Worm (Caenorhabditis elegans) whole organism, L1 larva: ENCODE results near the gene F13H10.3.

Experiments
- C04F5.9 ChIP-seq: sonication (generic microtip); optimal IDR thresholded peaks from 2 replicates; lab custom pipeline; 2016; ENCODE audit warnings: missing genetic modification characterization, missing compliant biosample characterization
- C16A3.4 ChIP-seq: fragments of 150-350 bp; optimal IDR thresholded peaks from 2 replicates; lab custom pipeline; 2014; ENCODE audit warnings: missing biosample characterization, missing genetic modification characterization
- C34B4.2 ChIP-seq: sonication (generic microtip); optimal IDR thresholded peaks from 2 replicates; lab custom pipeline; 2017; ENCODE audit warnings: mild to moderate bottlenecking, missing genetic modification characterization, missing compliant biosample characterization
- Y116A8C.19 ChIP-seq: sonication (generic microtip); optimal IDR thresholded peaks from 2 replicates; lab custom pipeline; 2016; ENCODE audit warnings: missing compliant biosample characterization, missing genetic modification characterization, borderline replicate concordance
- aha-1 ChIP-seq: fragments of 150-350 bp; optimal IDR thresholded peaks from 2 replicates; lab custom pipeline; 2014; ENCODE audit warnings: missing biosample characterization, missing genetic modification characterization
- aly-2 ChIP-seq: fragments of 150-350 bp; optimal IDR thresholded peaks from 2 replicates; lab custom pipeline; 2014; ENCODE audit warnings: missing biosample characterization, missing genetic modification characterization
- ama-1 ChIP-seq: fragments of 150-350 bp; optimal IDR thresholded peaks from 2 replicates; lab custom pipeline; 2014
- ceh-63 ChIP-seq: fragments of 200-800 bp; sonication (Bioruptor generic); optimal IDR thresholded peaks from 2 replicates; lab custom pipeline; 2018; ENCODE audit warnings: mild to moderate bottlenecking, missing genetic modification characterization, missing compliant biosample characterization
- ceh-8 ChIP-seq: fragments of 200-800 bp; sonication (Bioruptor generic); optimal IDR thresholded peaks from 2 replicates; lab custom pipeline; 2018; ENCODE audit warnings: mild to moderate bottlenecking, missing genetic modification characterization, moderate library complexity, missing compliant biosample characterization
- ceh-82 ChIP-seq, 3 experiments: fragments of 150-350 bp in 1 of 3; sonication (generic microtip) in 2 of 3; optimal IDR thresholded peaks; 2 replicates each; lab custom pipeline; 2014 to 2017; ENCODE audit warnings: missing biosample characterization in 3 of 3, missing genetic modification characterization in 3 of 3
- ceh-88 ChIP-seq: fragments of 200-800 bp; sonication (Bioruptor generic); IDR thresholded peaks from 2 replicates; pipeline ENCODE4 v1.3.6; 2022; ENCODE audit warnings: missing genetic modification characterization, missing compliant biosample characterization
- ceh-90 ChIP-seq: sonication (generic microtip); optimal IDR thresholded peaks from 2 replicates; lab custom pipeline; 2016; ENCODE audit warnings: missing genetic modification characterization, missing compliant biosample characterization
- dpl-1 ChIP-seq, 3 experiments: fragments of 150-350 bp in 2 of 3; sonication (generic microtip) in 1 of 3; optimal IDR thresholded peaks; 2 replicates each; lab custom pipeline; 2014 to 2017; ENCODE audit warnings: missing biosample characterization in 3 of 3, missing genetic modification characterization in 3 of 3, missing genetic modification reagents in 3 of 3
- dsc-1 ChIP-seq: sonication (generic microtip); optimal IDR thresholded peaks from 2 replicates; lab custom pipeline; 2016; ENCODE audit warnings: mild to moderate bottlenecking, missing genetic modification characterization, missing compliant biosample characterization
- efl-1 ChIP-seq, 4 experiments: fragments of 150-350 bp; optimal IDR thresholded peaks in 3 of 4; peaks in 1 of 4; 1 replicate in 1 of 4; 2 replicates in 3 of 4; lab custom pipeline; 2014; ENCODE audit warnings: missing biosample characterization in 2 of 4, missing genetic modification characterization in 2 of 4, missing genetic modification reagents in 2 of 4
- efl-3 ChIP-seq: fragments of 200-800 bp; sonication (Bioruptor generic); optimal IDR thresholded peaks from 2 replicates; lab custom pipeline; 2018; ENCODE audit warnings: mild to moderate bottlenecking, missing genetic modification characterization, missing compliant biosample characterization
- egl-27 ChIP-seq, 2 experiments: fragments of 150-350 bp in 1 of 2; sonication (generic microtip); optimal IDR thresholded peaks; 3 replicates each; lab custom pipeline; 2017 to 2018; ENCODE audit warnings: missing biosample characterization in 2 of 2, missing genetic modification characterization in 2 of 2, missing genetic modification reagents in 2 of 2
- elt-2 ChIP-seq: sonication (generic microtip); optimal IDR thresholded peaks from 2 replicates; lab custom pipeline; 2016; ENCODE audit warnings: missing genetic modification characterization, mild to moderate bottlenecking, inconsistent platforms, missing compliant biosample characterization, missing genetic modification reagents
- elt-3 ChIP-seq, 6 experiments: fragments of 150-350 bp in 1 of 6; sonication (generic microtip); optimal IDR thresholded peaks; 2 replicates each; lab custom pipeline; 2017 to 2018; ENCODE audit warnings: missing biosample characterization in 6 of 6, missing genetic modification characterization in 6 of 6, inconsistent platforms in 1 of 6
- fkh-10 ChIP-seq: sonication (generic microtip); optimal IDR thresholded peaks from 2 replicates; lab custom pipeline; 2017; ENCODE audit warnings: missing biosample characterization, missing genetic modification reagents, missing genetic modification characterization
- fkh-4 ChIP-seq: sonication (generic microtip); optimal IDR thresholded peaks from 2 replicates; lab custom pipeline; 2016; ENCODE audit warnings: missing compliant biosample characterization, missing genetic modification characterization, borderline replicate concordance
- fkh-8 ChIP-seq: sonication (generic microtip); optimal IDR thresholded peaks from 2 replicates; lab custom pipeline; 2016; ENCODE audit warnings: mild to moderate bottlenecking, missing genetic modification characterization, missing compliant biosample characterization
- fos-1 ChIP-seq: fragments of 150-350 bp; optimal IDR thresholded peaks from 2 replicates; lab custom pipeline; 2014; ENCODE audit warnings: missing biosample characterization, missing genetic modification characterization
- hlh-17 ChIP-seq: fragments of 200-800 bp; sonication (Bioruptor generic); optimal IDR thresholded peaks from 2 replicates; lab custom pipeline; 2018; ENCODE audit warnings: missing genetic modification characterization, mild to moderate bottlenecking, missing compliant biosample characterization, moderate library complexity, borderline replicate concordance
- hpl-2 ChIP-seq: fragments of 150-350 bp; optimal IDR thresholded peaks from 2 replicates; lab custom pipeline; 2014; ENCODE audit warnings: missing biosample characterization, missing genetic modification reagents, missing genetic modification characterization
- lin-14 ChIP-seq: fragments of 200-800 bp; sonication (Bioruptor generic); optimal IDR thresholded peaks from 2 replicates; lab custom pipeline; 2018; ENCODE audit warnings: mild to moderate bottlenecking, missing genetic modification characterization, moderate library complexity, missing compliant biosample characterization
- lsy-2 ChIP-seq, 2 experiments: fragments of 150-350 bp; optimal IDR thresholded peaks; 2 replicates each; lab custom pipeline; 2014; ENCODE audit warnings: missing biosample characterization in 2 of 2, missing genetic modification characterization in 2 of 2
- mdl-1 ChIP-seq, 2 experiments: fragments of 150-350 bp; optimal IDR thresholded peaks; 2 replicates each; lab custom pipeline; 2014 to 2017; ENCODE audit warnings: missing biosample characterization in 2 of 2, missing genetic modification characterization in 2 of 2, inconsistent platforms in 1 of 2
- nhr-11 ChIP-seq: fragments of 150-350 bp; optimal IDR thresholded peaks from 2 replicates; lab custom pipeline; 2014; ENCODE audit warnings: missing biosample characterization, missing genetic modification characterization
- nhr-19 ChIP-seq: fragments of 200-800 bp; sonication (Bioruptor generic); conservative IDR thresholded peaks from 2 replicates; pipeline ENCODE4 v1.3.6; 2022; ENCODE audit warnings: missing genetic modification characterization, missing compliant biosample characterization
- nhr-20 ChIP-seq: sonication (generic microtip); optimal IDR thresholded peaks from 2 replicates; lab custom pipeline; 2016; ENCODE audit warnings: mild to moderate bottlenecking, missing genetic modification characterization, missing compliant biosample characterization
- nhr-28 ChIP-seq: fragments of 150-350 bp; optimal IDR thresholded peaks from 2 replicates; lab custom pipeline; 2014; ENCODE audit warnings: missing biosample characterization, missing genetic modification characterization
- nhr-47 ChIP-seq: sonication (generic microtip); optimal IDR thresholded peaks from 2 replicates; lab custom pipeline; 2016; ENCODE audit warnings: mild to moderate bottlenecking, missing genetic modification characterization, moderate library complexity, missing compliant biosample characterization
- nhr-84 ChIP-seq: sonication (generic microtip); optimal IDR thresholded peaks from 2 replicates; lab custom pipeline; 2017; ENCODE audit warnings: missing biosample characterization, missing genetic modification characterization
- nhr-90 ChIP-seq: sonication (generic microtip); optimal IDR thresholded peaks from 2 replicates; lab custom pipeline; 2016; ENCODE audit warnings: mild to moderate bottlenecking, missing genetic modification characterization, missing compliant biosample characterization; ENCODE audit not compliant: poor library complexity
- rnt-1 ChIP-seq: sonication (generic microtip); optimal IDR thresholded peaks from 2 replicates; lab custom pipeline; 2016; ENCODE audit warnings: mild to moderate bottlenecking, missing genetic modification characterization, moderate library complexity, missing compliant biosample characterization
- sptf-1 ChIP-seq: fragments of 150-350 bp; optimal IDR thresholded peaks from 2 replicates; lab custom pipeline; 2014; ENCODE audit warnings: missing biosample characterization, missing genetic modification characterization
- sup-37 ChIP-seq: fragments of 200-800 bp; sonication (Bioruptor generic); optimal IDR thresholded peaks from 2 replicates; lab custom pipeline; 2018; ENCODE audit warnings: mild to moderate bottlenecking, missing genetic modification characterization, missing compliant biosample characterization
- swsn-7 ChIP-seq: sonication (generic microtip); optimal IDR thresholded peaks from 2 replicates; lab custom pipeline; 2016; ENCODE audit warnings: missing genetic modification characterization, missing compliant biosample characterization
- tlp-1 ChIP-seq: fragments of 150-350 bp; optimal IDR thresholded peaks from 2 replicates; lab custom pipeline; 2014; ENCODE audit warnings: missing biosample characterization, missing genetic modification characterization
- unc-30 ChIP-seq: sonication (generic microtip); optimal IDR thresholded peaks from 2 replicates; lab custom pipeline; 2017; ENCODE audit warnings: missing biosample characterization, missing genetic modification characterization
- unc-62 ChIP-seq: fragments of 150-350 bp; optimal IDR thresholded peaks from 2 replicates; lab custom pipeline; 2014; ENCODE audit warnings: missing biosample characterization, missing genetic modification reagents, missing genetic modification characterization
- vab-15 ChIP-seq: sonication (generic microtip); optimal IDR thresholded peaks from 2 replicates; lab custom pipeline; 2017; ENCODE audit warnings: missing genotype, mild to moderate bottlenecking, missing genetic modification characterization, missing compliant biosample characterization
- xbp-1 ChIP-seq: sonication (generic microtip); optimal IDR thresholded peaks from 2 replicates; lab custom pipeline; 2016; ENCODE audit warnings: missing genetic modification characterization, missing compliant biosample characterization
- zip-4 ChIP-seq: fragments of 200-800 bp; sonication (Bioruptor generic); optimal IDR thresholded peaks from 2 replicates; lab custom pipeline; 2018; ENCODE audit warnings: mild to moderate bottlenecking, missing genetic modification characterization, moderate library complexity, missing compliant biosample characterization

F13H10.3 gene

ce11 chrIV:11006383-11006782 lies 9.4 kb downstream of the F13H10.3 start (continued):
- TF ChIP-seq sptf-1 (tag; lab: Kevin White, UChicago): no peak
- no peak for TF ChIP-seq nhr-28 (tag; lab: Kevin White, UChicago)
- TF ChIP-seq C04F5.9: no peak
- no peak for TF ChIP-seq mdl-1 (tag; optimal IDR thresholded peaks at IDR 0.05; lab: Kevin White, UChicago)
- TF ChIP-seq egl-27 (tag; optimal IDR thresholded peaks at IDR 0.05; lab: Kevin White, UChicago): no peak
- TF ChIP-seq C34B4.2 (tag; lab: Kevin White, UChicago): no peak
- TF ChIP-seq lsy-2 (tag; optimal IDR thresholded peaks at IDR 0.05; lab: Kevin White, UChicago): peak in 1 of 2 experiments; percentile 9
- no peak for TF ChIP-seq elt-3 (tag; optimal IDR thresholded peaks at IDR 0.05; lab: Kevin White, UChicago)
- TF ChIP-seq nhr-11 (tag; lab: Kevin White, UChicago): no peak
- no peak for TF ChIP-seq dpl-1 (GFP tag; optimal IDR thresholded peaks at IDR 0.05; lab: Kevin White, UChicago)
- no peak for TF ChIP-seq Y116A8C.19 (tag; lab: Kevin White, UChicago)
- no peak for TF ChIP-seq nhr-20 (tag; lab: Kevin White, UChicago)
- peak; percentile 76 for TF ChIP-seq fkh-8 (tag; lab: Kevin White, UChicago)
- no peak for TF ChIP-seq ceh-90
- TF ChIP-seq fos-1: no peak
- TF ChIP-seq vab-15 (tag; lab: Kevin White, UChicago): no peak
- no peak for TF ChIP-seq tlp-1 (tag; lab: Kevin White, UChicago)
- TF ChIP-seq ceh-63 (GFP tag; lab: Kevin White, UChicago): no peak
- TF ChIP-seq fkh-10 (GFP tag; lab: Kevin White, UChicago): no peak
- no peak for TF ChIP-seq aly-2 (tag; lab: Kevin White, UChicago)
- no peak for TF ChIP-seq aha-1 (tag; lab: Kevin White, UChicago)
- TF ChIP-seq efl-3 (GFP tag; lab: Kevin White, UChicago): no peak
- no peak for TF ChIP-seq ama-1 (lab: Kevin White, UChicago)
- TF ChIP-seq lin-14: peak; percentile 44
- no peak for TF ChIP-seq unc-62 (GFP tag; lab: Kevin White, UChicago)
- peak; percentile 60 for TF ChIP-seq zip-4 (GFP tag; lab: Kevin White, UChicago)
- TF ChIP-seq ceh-82 (tag; optimal IDR thresholded peaks at IDR 0.05; lab: Kevin White, UChicago): no peak

DNA sequence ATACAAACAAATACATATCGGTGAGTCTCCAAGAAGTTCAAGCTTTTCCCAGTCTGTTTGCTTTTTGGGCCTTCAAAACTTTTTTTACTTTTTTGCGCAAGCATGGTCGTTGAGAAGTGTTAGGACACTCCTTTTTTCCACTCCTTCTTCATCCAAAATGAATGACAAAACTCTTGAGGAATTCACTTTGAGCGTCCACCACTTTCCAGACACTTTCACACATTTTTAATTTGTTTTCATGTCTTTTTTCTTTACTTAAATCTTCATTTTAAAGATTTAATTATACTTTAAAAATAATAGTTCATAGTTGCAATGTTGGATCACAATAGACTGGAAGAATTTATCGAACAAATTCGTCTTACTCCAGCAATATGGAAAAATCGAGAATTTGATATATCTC lies 11.5 kb downstream of the F13H10.3 start, which contains the start of gene F13H10.1:
Gene F13H10.1 (plus strand): TSS at position 301 of the 400 bp plus-strand sequence.
- TF ChIP-seq nhr-19 (GFP tag; lab: Robert Waterston, UW): no peak
- TF ChIP-seq efl-1 (optimal IDR thresholded peaks at IDR 0.05; lab: Kevin White, UChicago): no peak
- peak in 1 of 2 experiments; percentile 89 for TF ChIP-seq efl-1 (GFP tag; optimal IDR thresholded peaks at IDR 0.05 in 1 of 2; lab: Kevin White, UChicago)
- TF ChIP-seq nhr-90 (tag; lab: Kevin White, UChicago): no peak

DNA sequence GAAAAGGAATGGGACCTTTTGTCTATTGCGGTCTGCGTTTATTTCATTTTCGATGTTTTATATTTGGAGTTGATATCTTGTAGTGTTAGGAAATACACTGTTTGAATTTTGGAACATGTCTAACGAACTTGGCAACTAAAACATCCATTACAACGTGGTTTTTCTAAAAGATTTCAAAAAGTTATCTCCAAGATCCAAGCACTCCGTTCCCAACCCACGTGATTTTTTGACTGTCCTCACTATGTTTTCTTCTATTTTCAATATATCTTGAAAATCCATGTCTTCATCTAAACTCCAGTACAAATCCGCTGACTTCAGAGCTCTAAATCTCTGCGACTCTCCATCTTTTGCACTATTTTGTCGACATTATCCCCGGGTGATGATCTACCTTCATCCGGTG lies 14.1 kb downstream of the F13H10.3 start, which contains the start of gene F13H10.9:
Gene F13H10.9 (plus strand): TSS at position 301 of the 400 bp plus-strand sequence.
- TF ChIP-seq sup-37 (no peak), hpl-2 (GFP tag; lab: Kevin White, UChicago) (no peak)

DNA sequence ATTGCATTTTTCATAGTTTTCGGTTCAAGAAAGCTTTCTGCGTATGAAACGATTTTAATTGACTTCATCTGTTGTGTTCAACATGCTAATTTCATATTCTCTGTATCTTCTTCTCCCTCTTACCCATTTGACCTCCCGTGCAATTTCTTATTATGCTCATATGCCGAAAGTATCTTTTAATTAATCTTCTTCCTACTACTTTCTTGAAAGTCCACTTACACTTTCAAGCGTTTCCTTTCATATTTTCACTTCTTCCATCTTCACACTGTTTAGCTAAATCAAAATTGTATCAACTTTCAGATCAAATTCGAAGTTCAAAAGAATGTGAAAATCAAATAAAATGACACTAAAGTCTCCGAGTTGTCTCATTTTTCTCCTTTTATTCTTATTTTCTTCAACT lies 25.1 kb downstream of the F13H10.3 start, which contains the start of gene F13H10.5:
Gene F13H10.5 (plus strand): TSS at position 301 of the 400 bp plus-strand sequence.
- no peak for TF ChIP-seq nhr-90 (tag; lab: Kevin White, UChicago)
- no peak for TF ChIP-seq unc-30
- TF ChIP-seq nhr-47: no peak
- TF ChIP-seq nhr-84 (tag; lab: Kevin White, UChicago): no peak
- no peak for TF ChIP-seq ceh-8 (GFP tag; lab: Kevin White, UChicago)
- TF ChIP-seq hlh-17 (GFP tag; lab: Kevin White, UChicago): no peak
- no peak for TF ChIP-seq rnt-1 (tag; lab: Kevin White, UChicago)
- TF ChIP-seq nhr-28 (tag; lab: Kevin White, UChicago): no peak
- TF ChIP-seq tlp-1 (tag; lab: Kevin White, UChicago): no peak
- TF ChIP-seq elt-2 (tag; lab: Kevin White, UChicago): no peak
- TF ChIP-seq dsc-1: no peak
- no peak for TF ChIP-seq ceh-88
- no peak for TF ChIP-seq C16A3.4 (tag; lab: Kevin White, UChicago)
- no peak for TF ChIP-seq swsn-7 (tag; lab: Kevin White, UChicago)
- TF ChIP-seq C34B4.2 (tag; lab: Kevin White, UChicago): no peak
- TF ChIP-seq xbp-1 (tag; lab: Kevin White, UChicago): no peak
- no peak for TF ChIP-seq hpl-2 (GFP tag; lab: Kevin White, UChicago)
- no peak for TF ChIP-seq fkh-4 (tag; lab: Kevin White, UChicago)
- TF ChIP-seq sptf-1 (tag; lab: Kevin White, UChicago): no peak
